Worm (Caenorhabditis elegans): Measurements from ENCODE around the gene clec-241.

clec-241 gene

ce11 chrV:17013232-17013631 lies at the start of gene clec-241:
Gene clec-241, minus strand, starts transcription at chrV:17013332.
- TF ChIP-seq aly-2 (tag; optimal IDR thresholded peaks at IDR 0.05) (no peak), dsc-1 (tag; optimal IDR thresholded peaks at IDR 0.05) (no peak), zag-1 (tag; optimal IDR thresholded peaks at IDR 0.05) (no peak), ceh-82 (tag; optimal IDR thresholded peaks at IDR 0.05) (no peak), nhr-85 (tag) (no peak), ztf-11 (tag; optimal IDR thresholded peaks at IDR 0.05) (no peak), fkh-10 (GFP tag; optimal IDR thresholded peaks at IDR 0.05) (no peak), snu-23 (GFP tag; optimal IDR thresholded peaks at IDR 0.05) (no peak), aha-1 (tag; optimal IDR thresholded peaks at IDR 0.05) (no peak), jun-1 (tag; optimal IDR thresholded peaks at IDR 0.05) (no peak), fos-1 (tag; optimal IDR thresholded peaks at IDR 0.05) (no peak), mab-9 (GFP tag; IDR thresholded peaks at IDR 0.05) (no peak), nhr-28 (tag; optimal IDR thresholded peaks at IDR 0.05) (no peak), elt-3 (tag; optimal IDR thresholded peaks at IDR 0.05) (no peak), egl-13 (tag; optimal IDR thresholded peaks at IDR 0.05) (no peak)

ce11 chrV:17061585-17061984 lies 48.5 kb upstream of the clec-241 start, which contains the start of gene F28B1.9:
Gene F28B1.9, plus strand, starts transcription at chrV:17061885.
- TF ChIP-seq elt-2 (tag; optimal IDR thresholded peaks at IDR 0.05): no peak
- no peak for TF ChIP-seq nhr-20 (tag; optimal IDR thresholded peaks at IDR 0.05)
- TF ChIP-seq ceh-63 (GFP tag; optimal IDR thresholded peaks at IDR 0.05): no peak
- no peak for TF ChIP-seq sup-37 (GFP tag; optimal IDR thresholded peaks at IDR 0.05)
- no peak for TF ChIP-seq mep-1 (tag; optimal IDR thresholded peaks at IDR 0.05)
- no peak for TF ChIP-seq efl-3 (GFP tag; optimal IDR thresholded peaks at IDR 0.05)
- TF ChIP-seq ceh-8 (GFP tag; optimal IDR thresholded peaks at IDR 0.05): no peak
- no peak for TF ChIP-seq jun-1 (tag; optimal IDR thresholded peaks at IDR 0.05)
- TF ChIP-seq skn-1 (tag; optimal IDR thresholded peaks at IDR 0.05): no peak
- no peak for TF ChIP-seq zag-1 (tag; optimal IDR thresholded peaks at IDR 0.05)
- TF ChIP-seq blmp-1 (tag; optimal IDR thresholded peaks at IDR 0.05): no peak
- no peak for TF ChIP-seq unc-98 (GFP tag; IDR thresholded peaks at IDR 0.05)
- no peak for TF ChIP-seq aly-2 (tag; optimal IDR thresholded peaks at IDR 0.05)
- no peak for TF ChIP-seq tlp-1 (tag; optimal IDR thresholded peaks at IDR 0.05)
- TF ChIP-seq unc-86 (tag; optimal IDR thresholded peaks at IDR 0.05): no peak
- TF ChIP-seq lir-3 (tag; optimal IDR thresholded peaks at IDR 0.05; ENCODE audit: poor library complexity): no peak
- TF ChIP-seq unc-30 (tag; optimal IDR thresholded peaks at IDR 0.05): no peak
- TF ChIP-seq nhr-76 (tag; optimal IDR thresholded peaks at IDR 0.05): no peak
- TF ChIP-seq nhr-11 (tag; optimal IDR thresholded peaks at IDR 0.05): no peak
- TF ChIP-seq aha-1 (tag; optimal IDR thresholded peaks at IDR 0.05): no peak

ce11 chrV:17059987-17060386 lies 46.9 kb upstream of the clec-241 start, which contains the start of gene sri-66:
Gene sri-66, plus strand, starts transcription at chrV:17060287.
- TF ChIP-seq sup-37 (GFP tag; optimal IDR thresholded peaks at IDR 0.05) (no peak), lir-3 (tag; optimal IDR thresholded peaks at IDR 0.05; ENCODE audit: poor library complexity) (no peak), ceh-8 (GFP tag; optimal IDR thresholded peaks at IDR 0.05) (no peak), unc-86 (tag; optimal IDR thresholded peaks at IDR 0.05) (no peak), irx-1 (tag; optimal IDR thresholded peaks at IDR 0.05) (no peak), dpl-1 (GFP tag; optimal IDR thresholded peaks at IDR 0.05) (no peak), hpl-2 (GFP tag; optimal IDR thresholded peaks at IDR 0.05) (no peak), pax-3 (tag; optimal IDR thresholded peaks at IDR 0.05) (no peak), C04F5.9 (tag; optimal IDR thresholded peaks at IDR 0.05) (no peak), lin-35 (GFP tag; optimal IDR thresholded peaks at IDR 0.05) (no peak), swsn-7 (tag; optimal IDR thresholded peaks at IDR 0.05) (no peak), ceh-82 (tag; optimal IDR thresholded peaks at IDR 0.05) (no peak), nhr-84 (tag; optimal IDR thresholded peaks at IDR 0.05) (no peak)
